Fruit fly (Drosophila melanogaster) whole organism, wandering third instar larva: ENCODE data around the gene CG43249.

ENCODE experiments used
- Abd-B ChIP-seq: fragments of >200 bp; optimal IDR thresholded peaks from 2 replicates; lab custom pipeline; 2017; ENCODE audit warnings: missing biosample characterization, missing genetic modification characterization
- CG32264 ChIP-seq: fragments of 200-800 bp; sonication (Bioruptor generic); optimal IDR thresholded peaks from 2 replicates; lab custom pipeline; 2016; ENCODE audit warnings: missing biosample characterization, missing genetic modification characterization
- CG9705 ChIP-seq: fragments of 200-800 bp; sonication (Bioruptor generic); optimal IDR thresholded peaks from 2 replicates; lab custom pipeline; 2018; ENCODE audit warnings: missing biosample characterization, mild to moderate bottlenecking, missing genetic modification characterization
- CrebA ChIP-seq: fragments of 200-800 bp; sonication (Bioruptor generic); optimal IDR thresholded peaks from 2 replicates; lab custom pipeline; 2016; ENCODE audit warnings: missing biosample characterization, mild to moderate bottlenecking, missing genetic modification characterization, borderline replicate concordance
- Dfd ChIP-seq: fragments of >200 bp; optimal IDR thresholded peaks from 2 replicates; lab custom pipeline; 2017; ENCODE audit warnings: missing biosample characterization, missing genetic modification characterization
- GATAd ChIP-seq: sonication (Bioruptor generic); optimal IDR thresholded peaks from 2 replicates; lab custom pipeline; 2016; ENCODE audit warnings: missing biosample characterization, missing genetic modification characterization
- HLH106 ChIP-seq: fragments of 200-800 bp; optimal IDR thresholded peaks from 3 replicates; lab custom pipeline; 2019; ENCODE audit warnings: missing biosample characterization, mild to moderate bottlenecking, missing genetic modification characterization, moderate library complexity
- Hnf4 ChIP-seq: fragments of 200-800 bp; sonication (Bioruptor generic); optimal IDR thresholded peaks from 2 replicates; lab custom pipeline; 2016; ENCODE audit warnings: missing biosample characterization, mild to moderate bottlenecking, missing genetic modification characterization
- Hr78 ChIP-seq: fragments of >200 bp; optimal IDR thresholded peaks from 2 replicates; lab custom pipeline; 2017; ENCODE audit warnings: missing biosample characterization, missing genetic modification characterization
- Hr83 ChIP-seq: fragments of 200-300 bp; sonication (Bioruptor generic); optimal IDR thresholded peaks from 2 replicates; lab custom pipeline; 2016; ENCODE audit warnings: missing biosample characterization, mild to moderate bottlenecking, missing genetic modification characterization, moderate library complexity; ENCODE audit not compliant: poor library complexity, severe bottlenecking
- Jra ChIP-seq: sonication (Bioruptor generic); optimal IDR thresholded peaks from 2 replicates; lab custom pipeline; 2016; ENCODE audit warnings: missing biosample characterization, missing genetic modification characterization
- Mio ChIP-seq: sonication (Bioruptor generic); optimal IDR thresholded peaks from 2 replicates; lab custom pipeline; 2016; ENCODE audit warnings: missing biosample characterization, missing genetic modification characterization
- Myc ChIP-seq: fragments of >200 bp; optimal IDR thresholded peaks from 2 replicates; lab custom pipeline; 2017
- N ChIP-seq: fragments of >200 bp; optimal IDR thresholded peaks from 2 replicates; lab custom pipeline; 2018; ENCODE audit warnings: missing biosample characterization, missing external identifiers, missing genetic modification characterization
- OdsH ChIP-seq: fragments of 200-800 bp; sonication (Bioruptor generic); optimal IDR thresholded peaks from 2 replicates; lab custom pipeline; 2016; ENCODE audit warnings: missing biosample characterization, mild to moderate bottlenecking, missing genetic modification characterization
- Rel ChIP-seq, 2 experiments: fragments of 200-800 bp; sonication (Bioruptor generic) in 1 of 2; optimal IDR thresholded peaks; 2 replicates in 1 of 2; 3 replicates in 1 of 2; lab custom pipeline; 2016 to 2019; ENCODE audit warnings: mild to moderate bottlenecking in 2 of 2, missing biosample characterization in 2 of 2, missing genetic modification characterization in 2 of 2, moderate library complexity in 1 of 2
- Sp1 ChIP-seq: fragments of 200-800 bp; sonication (Bioruptor generic); optimal IDR thresholded peaks from 3 replicates; lab custom pipeline; 2019; ENCODE audit warnings: missing biosample characterization, mild to moderate bottlenecking, missing genetic modification characterization, moderate library complexity
- Vsx2 ChIP-seq: fragments of 200-300, 225-300 bp; sonication (Bioruptor generic); optimal IDR thresholded peaks from 2 replicates; lab custom pipeline; 2018; ENCODE audit warnings: missing biosample characterization, missing genetic modification characterization; ENCODE audit not compliant: partially characterized antibody
- br ChIP-seq: fragments of 200-800 bp; sonication (Bioruptor generic); optimal IDR thresholded peaks from 2 replicates; lab custom pipeline; 2016; ENCODE audit warnings: missing biosample characterization, missing genetic modification characterization
- brk ChIP-seq: fragments of 200-800 bp; sonication (Bioruptor generic); optimal IDR thresholded peaks from 2 replicates; lab custom pipeline; 2016; ENCODE audit warnings: missing biosample characterization, mild to moderate bottlenecking, missing genetic modification characterization
- dl ChIP-seq, 2 experiments: fragments of 175-275, 200-275 bp in 1 of 2; fragments of 200-275 bp in 1 of 2; sonication (Bioruptor generic); optimal IDR thresholded peaks; lab custom pipeline; 2018; ENCODE audit warnings: mild to moderate bottlenecking in 2 of 2, missing biosample characterization in 2 of 2, missing genetic modification characterization in 2 of 2, moderate library complexity in 2 of 2; ENCODE audit not compliant: partially characterized antibody in 2 of 2, insufficient read depth in 1 of 2
- dmrt93B ChIP-seq: fragments of 200-800 bp; sonication (Bioruptor generic); optimal IDR thresholded peaks from 2 replicates; lab custom pipeline; 2018; ENCODE audit warnings: missing biosample characterization, mild to moderate bottlenecking, missing genetic modification characterization
- dsf ChIP-seq: sonication (Bioruptor generic); optimal IDR thresholded peaks from 2 replicates; lab custom pipeline; 2016; ENCODE audit warnings: missing biosample characterization, missing genetic modification characterization, borderline replicate concordance
- ey ChIP-seq: fragments of 200-800 bp; sonication (Bioruptor generic); optimal IDR thresholded peaks from 2 replicates; lab custom pipeline; 2016; ENCODE audit warnings: missing biosample characterization, missing genetic modification characterization
- foxo ChIP-seq, 2 experiments: fragments of 200-800 bp; sonication (Bioruptor generic); optimal IDR thresholded peaks; 2 replicates in 1 of 2; 3 replicates in 1 of 2; lab custom pipeline; 2016 to 2017; ENCODE audit warnings: missing biosample characterization in 2 of 2, missing genetic modification characterization in 2 of 2
- h ChIP-seq: fragments of 200-800 bp; sonication (Bioruptor generic); optimal IDR thresholded peaks from 3 replicates; lab custom pipeline; 2016; ENCODE audit warnings: missing biosample characterization, mild to moderate bottlenecking, missing genetic modification characterization
- jim ChIP-seq: fragments of 175-275, 200-325 bp; sonication (Bioruptor generic); optimal IDR thresholded peaks from 2 replicates; lab custom pipeline; 2016; ENCODE audit warnings: missing biosample characterization, mild to moderate bottlenecking, missing genetic modification characterization
- lola ChIP-seq: fragments of >200 bp; optimal IDR thresholded peaks from 2 replicates; lab custom pipeline; 2017; ENCODE audit warnings: missing biosample characterization, missing genetic modification characterization
- pan ChIP-seq: fragments of >200 bp; optimal IDR thresholded peaks from 2 replicates; lab custom pipeline; 2017
- psq ChIP-seq: fragments of 200-800 bp; sonication (Bioruptor generic); optimal IDR thresholded peaks from 3 replicates; lab custom pipeline; 2017; ENCODE audit warnings: missing biosample characterization, mild to moderate bottlenecking, missing genetic modification characterization, moderate library complexity
- rgr ChIP-seq: fragments of 200-800 bp; sonication (Bioruptor generic); optimal IDR thresholded peaks from 3 replicates; lab custom pipeline; 2016; ENCODE audit warnings: missing biosample characterization, mild to moderate bottlenecking, missing genetic modification characterization
- sage ChIP-seq: fragments of 200-800 bp; sonication (Bioruptor generic); optimal IDR thresholded peaks from 2 replicates; lab custom pipeline; 2016; ENCODE audit warnings: missing biosample characterization, mild to moderate bottlenecking, missing genetic modification characterization
- sv ChIP-seq: fragments of 200-800 bp; sonication (Bioruptor generic); optimal IDR thresholded peaks from 3 replicates; lab custom pipeline; 2016; ENCODE audit warnings: missing biosample characterization, missing genetic modification characterization
- usp ChIP-seq: fragments of >200 bp; optimal IDR thresholded peaks from 2 replicates; lab custom pipeline; 2017; ENCODE audit warnings: missing biosample characterization, missing genetic modification characterization
- woc ChIP-seq: sonication (Bioruptor generic); optimal IDR thresholded peaks from 2 replicates; lab custom pipeline; 2016; ENCODE audit warnings: missing biosample characterization, mild to moderate bottlenecking, missing genetic modification characterization

The CG43249 gene

dm6 chr3L:16262440-16262839 is 41.6 kb upstream of the CG43249 start, which contains the start of gene CG13071:
Gene CG13071 (plus strand): TSS chr3L:16262740.
- TF ChIP-seq br (no peak), Hr78 (GFP tag; lab: Kevin White, UChicago) (no peak), psq (GFP tag; lab: Kevin White, UChicago) (no peak), CrebA (no peak), rgr (GFP tag; lab: Kevin White, UChicago) (no peak), N (GFP tag; lab: Kevin White, UChicago) (no peak), Vsx2 (GFP tag; lab: Kevin White, UChicago) (no peak), Abd-B (GFP tag; lab: Kevin White, UChicago) (no peak), Dfd (no peak), dsf (GFP tag; lab: Kevin White, UChicago) (no peak), Hr83 (no peak), CG9705 (GFP tag; lab: Kevin White, UChicago) (no peak), GATAd (GFP tag; lab: Kevin White, UChicago) (no peak)
- TF ChIP-seq, all 38 proteins: peak for 0

DNA sequence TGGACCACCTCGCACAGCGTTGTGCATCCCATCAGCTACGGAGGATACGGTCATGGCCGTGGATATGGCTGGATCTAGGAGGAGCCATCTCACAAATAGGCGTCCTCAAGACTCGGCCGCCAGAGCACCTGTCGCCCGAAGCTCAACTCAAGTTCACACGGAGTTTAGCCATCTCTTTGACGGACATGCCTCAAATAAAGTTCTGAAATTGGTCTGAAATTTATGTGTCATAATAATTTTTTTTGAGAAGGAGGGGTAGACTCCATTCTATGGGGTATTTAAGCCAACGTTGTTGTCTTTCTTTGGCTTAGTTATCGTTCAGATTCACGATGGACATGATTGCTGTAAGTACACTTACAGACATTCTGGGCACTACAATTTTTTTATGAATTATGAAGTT is 41.0 kb upstream of the CG43249 start, which contains the start of gene CG13070:
CG13070 (plus strand) TSS at position 301 of the 400 bp plus-strand sequence.
- TF ChIP-seq sage (GFP tag; lab: Kevin White, UChicago) (no peak), foxo (GFP tag; optimal IDR thresholded peaks at IDR 0.05; lab: Kevin White, UChicago) (no peak), woc (GFP tag; lab: Kevin White, UChicago) (no peak), rgr (GFP tag; lab: Kevin White, UChicago) (no peak), Hr83 (no peak), Mio (GFP tag; lab: Kevin White, UChicago) (no peak), OdsH (GFP tag; lab: Kevin White, UChicago) (no peak), dmrt93B (GFP tag; lab: Kevin White, UChicago) (no peak), psq (GFP tag; lab: Kevin White, UChicago) (no peak), pan (lab: Kevin White, UChicago) (no peak), ey (GFP tag; lab: Kevin White, UChicago) (no peak), Abd-B (GFP tag; lab: Kevin White, UChicago) (no peak), CG9705 (GFP tag; lab: Kevin White, UChicago) (no peak), brk (GFP tag; lab: Kevin White, UChicago) (no peak), Sp1 (GFP tag; lab: Kevin White, UChicago) (no peak), N (GFP tag; lab: Kevin White, UChicago) (no peak), Jra (GFP tag; lab: Kevin White, UChicago) (no peak), Hnf4 (GFP tag; lab: Kevin White, UChicago) (no peak)

dm6 chr3L:16265000-16265399 is 39.1 kb upstream of the CG43249 start, which contains the start of the genes CG13051 and CG13069:
Gene CG13051 (minus strand): TSS chr3L:16265100.
Gene CG13069 (plus strand): TSS chr3L:16265385.
- TF ChIP-seq HLH106 (tag; lab: Kevin White, UChicago) (no peak), dsf (GFP tag; lab: Kevin White, UChicago) (no peak), Hr83 (no peak), sage (GFP tag; lab: Kevin White, UChicago) (no peak), lola (GFP tag; lab: Kevin White, UChicago) (no peak), dmrt93B (GFP tag; lab: Kevin White, UChicago) (no peak), rgr (GFP tag; lab: Kevin White, UChicago) (no peak), usp (GFP tag; lab: Kevin White, UChicago) (no peak), dl (GFP tag; optimal IDR thresholded peaks at IDR 0.05; lab: Kevin White, UChicago; ENCODE audit: insufficient read depth in 1 of 2, partially characterized antibody in 2 of 2) (no peak), OdsH (GFP tag; lab: Kevin White, UChicago) (no peak), Rel (GFP tag; optimal IDR thresholded peaks at IDR 0.05; lab: Kevin White, UChicago) (no peak), Rel (tag; optimal IDR thresholded peaks at IDR 0.05; lab: Kevin White, UChicago) (no peak), h (no peak), sv (GFP tag; lab: Kevin White, UChicago) (no peak), CrebA (no peak), brk (GFP tag; lab: Kevin White, UChicago) (no peak), jim (no peak), CG32264 (GFP tag; lab: Kevin White, UChicago) (no peak), Abd-B (GFP tag; lab: Kevin White, UChicago) (no peak), Myc (lab: Kevin White, UChicago) (no peak)
- TF ChIP-seq, all 38 proteins: peak for 0
